Worm (Caenorhabditis elegans): ENCODE measurements around the gene ZK896.4.

ce11 chrIV:12898823-12899222, 15.7 kb upstream of the ZK896.4 start:
- TF ChIP-seq zag-1 (tag; optimal IDR thresholded peaks at IDR 0.05) (no peak), nhr-102 (tag; optimal IDR thresholded peaks at IDR 0.05) (no peak)
